Worm (Caenorhabditis elegans) whole organism, L4/young adult: ENCODE measurements around the gene Y116A8C.33.

Experiments
- W03F9.2 ChIP-seq: fragments of 150-350 bp; optimal IDR thresholded peaks from 2 replicates; lab custom pipeline; 2014; ENCODE audit warnings: missing biosample characterization, missing genetic modification characterization
- dao-5 ChIP-seq: sonication (generic microtip); optimal IDR thresholded peaks from 2 replicates; lab custom pipeline; 2016; ENCODE audit warnings: missing genotype, missing genetic modification characterization, moderate library complexity, missing compliant biosample characterization
- him-1 ChIP-seq: sonication (generic microtip); optimal IDR thresholded peaks from 2 replicates; lab custom pipeline; 2016; ENCODE audit warnings: missing genotype, missing genetic modification reagents, missing genetic modification characterization, missing compliant biosample characterization

ce11 chrIV:17125967-17126366 lies 14.1 kb downstream of the Y116A8C.33 start:
- no peak for TF ChIP-seq him-1 (tag; lab: Kevin White, UChicago)
- TF ChIP-seq W03F9.2 (tag; lab: Kevin White, UChicago): no peak
- TF ChIP-seq dao-5 (tag; lab: Kevin White, UChicago): no peak
